ENCODE assay signal across 2 worm cellular contexts in the genomic region with DNA sequence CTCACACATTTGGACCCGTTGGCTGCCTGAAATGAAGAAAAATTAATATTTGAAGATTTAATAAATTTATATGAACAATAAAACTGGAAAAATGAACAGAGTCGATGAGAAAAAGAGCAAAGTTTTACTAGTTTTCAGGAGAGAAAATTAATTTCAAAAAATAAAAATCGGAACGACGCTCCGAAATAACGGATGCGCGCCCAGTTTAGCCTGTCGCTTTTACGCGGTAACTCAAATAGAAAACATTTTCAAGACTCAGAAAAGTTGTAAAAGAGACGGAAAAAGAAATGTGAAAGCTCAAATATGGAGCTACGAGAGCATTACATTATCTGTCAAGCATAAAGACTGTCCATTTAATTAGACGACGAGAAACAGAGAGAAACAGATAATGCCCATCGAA.
TF ChIP-seq lines count a peak whose summit lies in the region.

C55C3.73 (minus strand) TSS at position 9 of the 400 bp plus-strand sequence.
perm-5 (minus strand) TSS at position 26 of the 400 bp plus-strand sequence.

TF ChIP-seq in whole organism, L4 larva, 104 proteins besides CTCF, POLR2A, EP300 and RAD21:
- TF ChIP-seq nhr-25 (tag; optimal IDR thresholded peaks at IDR 0.05; lab: Kevin White, UChicago; ENCODE audit: borderline replicate concordance, insufficient read depth) (no peak), ztf-11 (tag; optimal IDR thresholded peaks at IDR 0.05; lab: Kevin White, UChicago) (no peak), nhr-42 (GFP tag; IDR thresholded peaks at IDR 0.05; lab: Robert Waterston, UW) (no peak), pqm-1 (tag; optimal IDR thresholded peaks at IDR 0.05; lab: Kevin White, UChicago) (no peak), lin-38 (GFP tag; IDR thresholded peaks at IDR 0.05; lab: Robert Waterston, UW) (no peak), ZK337.2 (GFP tag; IDR thresholded peaks at IDR 0.05; lab: Robert Waterston, UW) (no peak), mxl-3 (GFP tag; optimal IDR thresholded peaks at IDR 0.05; lab: Kevin White, UChicago) (no peak), ztf-7 (tag; optimal IDR thresholded peaks at IDR 0.05; lab: Kevin White, UChicago) (no peak), vab-7 (GFP tag; IDR thresholded peaks at IDR 0.05; lab: Robert Waterston, UW) (no peak), zfp-3 (GFP tag; conservative IDR thresholded peaks at IDR 0.05; lab: Robert Waterston, UW) (no peak), Y75B8A.6 (GFP tag; IDR thresholded peaks at IDR 0.05; lab: Robert Waterston, UW) (no peak), Y48G9A.11 (GFP tag; IDR thresholded peaks at IDR 0.05; lab: Robert Waterston, UW) (peak; percentile 94), T20F7.1 (GFP tag; optimal IDR thresholded peaks at IDR 0.05; lab: Kevin White, UChicago) (peak; percentile 10)
TF ChIP-seq in whole organism, L4 larva: peak in this region for 2.

TF ChIP-seq in whole organism, young adult, 124 proteins besides CTCF, POLR2A, EP300 and RAD21:
- TF ChIP-seq attf-3 (GFP tag; conservative IDR thresholded peaks at IDR 0.05; lab: Robert Waterston, UW) (peak; percentile 85), lin-35 (GFP tag; optimal IDR thresholded peaks at IDR 0.05; lab: Kevin White, UChicago) (no peak), ztf-22 (GFP tag; optimal IDR thresholded peaks at IDR 0.05; lab: Kevin White, UChicago) (no peak)
